Fruit fly (Drosophila melanogaster): ENCODE measurements around the gene CG8032.
A peak's percentile ranks its signal among the peaks of the same experiment; 100 is the strongest.

CG8032 gene

dm6 chr3R:8668024-8668856 is 4.3 kb downstream of the CG8032 start (continued):
- TF ChIP-seq gcm (GFP tag; optimal IDR thresholded peaks at IDR 0.05), result no peak
- peak; percentile 40 for TF ChIP-seq sug (tag; optimal IDR thresholded peaks at IDR 0.05)
- no peak for TF ChIP-seq shn (GFP tag; optimal IDR thresholded peaks at IDR 0.05)
- TF ChIP-seq CG10267 (tag; optimal IDR thresholded peaks at IDR 0.05), result no peak
- TF ChIP-seq ftz-f1 (GFP tag; optimal IDR thresholded peaks at IDR 0.05), result peak; percentile 69
- no peak for TF ChIP-seq Dad (GFP tag; optimal IDR thresholded peaks at IDR 0.05)
- TF ChIP-seq Dip3 (GFP tag; optimal IDR thresholded peaks at IDR 0.05), result no peak
- TF ChIP-seq CG9437 (GFP tag; optimal IDR thresholded peaks at IDR 0.05), result no peak
- no peak for TF ChIP-seq CG12659 (GFP tag; optimal IDR thresholded peaks at IDR 0.05)
- TF ChIP-seq Dll (GFP tag; IDR thresholded peaks at IDR 0.05; ENCODE audit: partially characterized antibody), result 0 out of 4 replicates have a peak, but pooled peaks have one; percentile 36
- no peak for TF ChIP-seq Awh (GFP tag; IDR thresholded peaks at IDR 0.05)
- no peak for TF ChIP-seq CG10274 (GFP tag; optimal IDR thresholded peaks at IDR 0.05)
- TF ChIP-seq CG15269 (tag; optimal IDR thresholded peaks at IDR 0.05), result no peak
- peak; percentile 93 for TF ChIP-seq exex (tag; optimal IDR thresholded peaks at IDR 0.05)
- no peak for TF ChIP-seq CG10979 (tag; optimal IDR thresholded peaks at IDR 0.05)
- TF ChIP-seq sd (tag; optimal IDR thresholded peaks at IDR 0.05), result peak; percentile 42
- TF ChIP-seq Eip74EF (GFP tag; optimal IDR thresholded peaks at IDR 0.05), result peak in 1 of 2 experiments; percentile 6
- no peak for TF ChIP-seq Gug (GFP tag; IDR thresholded peaks at IDR 0.05)
- no peak; the same call in 1 of the 2 replicates for TF ChIP-seq CG13287 (GFP tag; IDR thresholded peaks at IDR 0.05; ENCODE audit: partially characterized antibody)
- peak; percentile 52 for TF ChIP-seq CG14860 (GFP tag; IDR thresholded peaks at IDR 0.05; ENCODE audit: partially characterized antibody)
- TF ChIP-seq Pdp1 (GFP tag; optimal IDR thresholded peaks at IDR 0.05), result peak in 1 of 2 experiments; percentile 96
- peak; percentile 10 for TF ChIP-seq kah (GFP tag; optimal IDR thresholded peaks at IDR 0.05)
- no peak; the same call in none of the 3 replicates for TF ChIP-seq CG34224 (GFP tag; IDR thresholded peaks at IDR 0.05; ENCODE audit: partially characterized antibody)
- TF ChIP-seq vvl (GFP tag; IDR thresholded peaks at IDR 0.05), result peak; percentile 67
- TF ChIP-seq Bdp1 (GFP tag; optimal IDR thresholded peaks at IDR 0.05), result peak; percentile 98
- no peak for TF ChIP-seq gt (GFP tag; IDR thresholded peaks at IDR 0.05)
- no peak for TF ChIP-seq MTF-1 (GFP tag; optimal IDR thresholded peaks at IDR 0.05; ENCODE audit: borderline replicate concordance)
- peak; percentile 24 for TF ChIP-seq inv (GFP tag; IDR thresholded peaks at IDR 0.05; ENCODE audit: partially characterized antibody)
- no peak for TF ChIP-seq Tbp (GFP tag; optimal IDR thresholded peaks at IDR 0.05)
- no peak for TF ChIP-seq bab2 (GFP tag; optimal IDR thresholded peaks at IDR 0.05)
- peak; percentile 36 for TF ChIP-seq knrl (GFP tag; IDR thresholded peaks at IDR 0.05; ENCODE audit: partially characterized antibody)
- TF ChIP-seq CG31441 (GFP tag; IDR thresholded peaks at IDR 0.05), result no peak
- TF ChIP-seq CG7556 (GFP tag; optimal IDR thresholded peaks at IDR 0.05), result no peak
- no peak for TF ChIP-seq CG17186 (GFP tag; optimal IDR thresholded peaks at IDR 0.05)
- TF ChIP-seq CG4730 (GFP tag; IDR thresholded peaks at IDR 0.05), result no peak
- TF ChIP-seq CG6791 (GFP tag; IDR thresholded peaks at IDR 0.05; ENCODE audit: partially characterized antibody), result peak; percentile 95
- peak; percentile 75 for TF ChIP-seq nerfin-2 (GFP tag; IDR thresholded peaks at IDR 0.05; ENCODE audit: partially characterized antibody)
- TF ChIP-seq Neu2 (GFP tag; optimal IDR thresholded peaks at IDR 0.05; ENCODE audit: borderline replicate concordance), result no peak
- TF ChIP-seq tna (GFP tag; IDR thresholded peaks at IDR 0.05; ENCODE audit: partially characterized antibody), result peak; percentile 76
- no peak for TF ChIP-seq CG10959 (GFP tag; IDR thresholded peaks at IDR 0.05)
- TF ChIP-seq fd96Cb (tag; optimal IDR thresholded peaks at IDR 0.05), result no peak
- no peak for TF ChIP-seq Ssrp (tag; optimal IDR thresholded peaks at IDR 0.05)
- TF ChIP-seq Hand (GFP tag; optimal IDR thresholded peaks at IDR 0.05), result no peak
- TF ChIP-seq mirr (GFP tag; optimal IDR thresholded peaks at IDR 0.05), result peak; percentile 77
- TF ChIP-seq bsh (GFP tag; optimal IDR thresholded peaks at IDR 0.05), result no peak
- TF ChIP-seq so (GFP tag; IDR thresholded peaks at IDR 0.05), result no peak
- no peak for TF ChIP-seq CG1602 (GFP tag; optimal IDR thresholded peaks at IDR 0.05)
